Worm (Caenorhabditis elegans): ENCODE results near the gene rbbp-5.

ce11 chrII:6097441-6097840, at the start of gene rbbp-5, which contains the start of gene tpp-2:
- TF ChIP-seq mxl-1 (tag; optimal IDR thresholded peaks at IDR 0.05) (no peak), C17E4.6 (GFP tag; IDR thresholded peaks at IDR 0.05) (no peak), lsy-27 (tag; optimal IDR thresholded peaks at IDR 0.05; ENCODE audit: borderline replicate concordance, insufficient read depth) (no peak), bed-2 (GFP tag; IDR thresholded peaks at IDR 0.05) (0 out of 2 replicates have a peak, but pooled peaks have one; percentile 15), T26A5.8 (tag; optimal IDR thresholded peaks at IDR 0.05) (no peak), fkh-3 (tag; optimal IDR thresholded peaks at IDR 0.05) (no peak), F37B4.10 (GFP tag; IDR thresholded peaks at IDR 0.05) (no peak), Y79H2A.3 (GFP tag; conservative IDR thresholded peaks at IDR 0.05) (no peak), ceh-79 (tag; optimal IDR thresholded peaks at IDR 0.05) (no peak), C06A6.2 (GFP tag; conservative IDR thresholded peaks at IDR 0.05) (no peak), tlf-1 (GFP tag; optimal IDR thresholded peaks at IDR 0.05) (no peak), him-1 (tag; optimal IDR thresholded peaks at IDR 0.05) (peak; percentile 27), madf-10 (tag; optimal IDR thresholded peaks at IDR 0.05) (no peak), Y53F4B.3 (GFP tag; IDR thresholded peaks at IDR 0.05) (no peak)
